Fruit fly (Drosophila melanogaster) whole organism, prepupa: Measurements from ENCODE around the gene DIP-delta.

Source experiments
- Blimp-1 ChIP-seq: fragments of 200-800 bp; sonication (Bioruptor generic); optimal IDR thresholded peaks from 3 replicates; lab custom pipeline; 2017; ENCODE audit warnings: missing biosample characterization, missing genetic modification characterization, mild to moderate bottlenecking, moderate library complexity, missing genetic modification reagents
- CG10631 ChIP-seq: fragments of 200-800 bp; sonication (Bioruptor generic); optimal IDR thresholded peaks from 2 replicates; lab custom pipeline; 2016; ENCODE audit warnings: missing biosample characterization, missing genetic modification characterization
- CG15336 ChIP-seq: fragments of 200-800 bp; sonication (Bioruptor generic); IDR thresholded peaks from 2 replicates; pipeline ENCODE4 v1.3.6; 2022; ENCODE audit warnings: missing biosample characterization, missing genetic modification characterization
- CG1621 ChIP-seq: fragments of 200-800 bp; sonication (Bioruptor generic); optimal IDR thresholded peaks from 3 replicates; lab custom pipeline; 2018; ENCODE audit warnings: missing biosample characterization, mild to moderate bottlenecking, missing genetic modification characterization
- CG16779 ChIP-seq: fragments of 200-800 bp; sonication (Bioruptor generic); optimal IDR thresholded peaks from 3 replicates; lab custom pipeline; 2017; ENCODE audit warnings: missing biosample characterization, mild to moderate bottlenecking, missing genetic modification characterization
- CG3032 ChIP-seq: fragments of 200-800 bp; optimal IDR thresholded peaks from 2 replicates; lab custom pipeline; 2019; ENCODE audit warnings: missing biosample characterization, mild to moderate bottlenecking, missing genetic modification characterization, moderate library complexity
- CG32006 ChIP-seq: fragments of 200-800 bp; sonication (Bioruptor generic); optimal IDR thresholded peaks from 3 replicates; lab custom pipeline; 2017; ENCODE audit warnings: missing biosample characterization, mild to moderate bottlenecking, missing genetic modification characterization
- CG34406 ChIP-seq: fragments of 200-800 bp; sonication (Bioruptor generic); optimal IDR thresholded peaks from 3 replicates; lab custom pipeline; 2016; ENCODE audit warnings: missing biosample characterization, missing genetic modification characterization
- CG3919 ChIP-seq: fragments of 200-800 bp; sonication (Bioruptor generic); optimal IDR thresholded peaks from 3 replicates; lab custom pipeline; 2016; ENCODE audit warnings: missing biosample characterization, missing genetic modification characterization
- CG4318 ChIP-seq: fragments of 200-800 bp; sonication (Bioruptor generic); optimal IDR thresholded peaks from 3 replicates; lab custom pipeline; 2017; ENCODE audit warnings: missing biosample characterization, mild to moderate bottlenecking, missing genetic modification characterization
- CG6276 ChIP-seq: fragments of 200-800 bp; sonication (Bioruptor generic); optimal IDR thresholded peaks from 2 replicates; lab custom pipeline; 2017; ENCODE audit warnings: missing biosample characterization, mild to moderate bottlenecking, missing genetic modification characterization
- CG6808 ChIP-seq: fragments of 200-800 bp; sonication (Bioruptor generic); optimal IDR thresholded peaks from 3 replicates; lab custom pipeline; 2017; ENCODE audit warnings: missing biosample characterization, missing genetic modification characterization, mild to moderate bottlenecking, moderate library complexity, missing genetic modification reagents
- CG6854 ChIP-seq: fragments of 200-800 bp; sonication (Bioruptor generic); optimal IDR thresholded peaks from 2 replicates; lab custom pipeline; 2017; ENCODE audit warnings: missing biosample characterization, mild to moderate bottlenecking, missing genetic modification characterization
- CG7368 ChIP-seq: fragments of 200-800 bp; sonication (Bioruptor generic); optimal IDR thresholded peaks from 3 replicates; lab custom pipeline; 2016; ENCODE audit warnings: missing biosample characterization, missing genetic modification characterization
- CG8119 ChIP-seq: fragments of 200-800 bp; sonication (Bioruptor generic); IDR thresholded peaks from 3 replicates; pipeline ENCODE4 v1.3.6; 2022; ENCODE audit warnings: missing biosample characterization, missing genetic modification characterization
- CG8319 ChIP-seq: fragments of 200-800 bp; sonication (Bioruptor generic); optimal IDR thresholded peaks from 3 replicates; lab custom pipeline; 2016; ENCODE audit warnings: missing biosample characterization, missing genetic modification characterization
- CG9139 ChIP-seq: fragments of 200-800 bp; sonication (Bioruptor generic); optimal IDR thresholded peaks from 3 replicates; lab custom pipeline; 2017; ENCODE audit warnings: missing biosample characterization, mild to moderate bottlenecking, missing genetic modification characterization
- Eip75B ChIP-seq: fragments of 200-800 bp; sonication (Bioruptor generic); optimal IDR thresholded peaks from 3 replicates; lab custom pipeline; 2016; ENCODE audit warnings: missing biosample characterization, missing genetic modification characterization
- Eip93F ChIP-seq: fragments of 200-800 bp; sonication (Bioruptor generic); optimal IDR thresholded peaks from 2 replicates; lab custom pipeline; 2016; ENCODE audit warnings: missing biosample characterization, mild to moderate bottlenecking, missing genetic modification characterization
- Ets21C ChIP-seq: fragments of 200-800 bp; sonication (Bioruptor generic); optimal IDR thresholded peaks from 3 replicates; lab custom pipeline; 2016; ENCODE audit warnings: missing biosample characterization, missing genetic modification characterization
- Ets96B ChIP-seq: fragments of 200-800 bp; optimal IDR thresholded peaks from 2 replicates; lab custom pipeline; 2019; ENCODE audit warnings: missing biosample characterization, mild to moderate bottlenecking, missing genetic modification characterization, moderate library complexity
- Gug ChIP-seq: fragments of 200-800 bp; sonication (Bioruptor generic); IDR thresholded peaks from 2 replicates; pipeline ENCODE4 v1.3.6; 2022; ENCODE audit warnings: missing biosample characterization, missing genetic modification characterization
- Hr39 ChIP-seq: fragments of 200-800 bp; sonication (Bioruptor generic); optimal IDR thresholded peaks from 2 replicates; lab custom pipeline; 2016; ENCODE audit warnings: missing biosample characterization, missing genetic modification characterization
- Hr4 ChIP-seq: fragments of 200-800 bp; sonication (Bioruptor generic); optimal IDR thresholded peaks from 3 replicates; lab custom pipeline; 2016; ENCODE audit warnings: missing biosample characterization, missing genetic modification characterization
- Lpt ChIP-seq: fragments of 200-800 bp; sonication (Bioruptor generic); optimal IDR thresholded peaks from 3 replicates; lab custom pipeline; 2016; ENCODE audit warnings: missing biosample characterization, missing genetic modification characterization
- OdsH ChIP-seq: fragments of 200-800 bp; sonication (Bioruptor generic); optimal IDR thresholded peaks from 3 replicates; lab custom pipeline; 2016; ENCODE audit warnings: missing biosample characterization, missing genetic modification characterization
- Sox102F ChIP-seq: fragments of 200-800 bp; sonication (Bioruptor generic); optimal IDR thresholded peaks from 2 replicates; lab custom pipeline; 2016; ENCODE audit warnings: missing biosample characterization, mild to moderate bottlenecking, missing genetic modification characterization
- Sox15 ChIP-seq: fragments of 200-800 bp; sonication (Bioruptor generic); optimal IDR thresholded peaks from 3 replicates; lab custom pipeline; 2016; ENCODE audit warnings: missing biosample characterization, missing genetic modification characterization
- achi ChIP-seq: fragments of 200-800 bp; sonication (Bioruptor generic); optimal IDR thresholded peaks from 3 replicates; lab custom pipeline; 2016; ENCODE audit warnings: missing biosample characterization, missing genetic modification characterization
- acj6 ChIP-seq: fragments of 200-800 bp; sonication (Bioruptor generic); optimal IDR thresholded peaks from 3 replicates; lab custom pipeline; 2016; ENCODE audit warnings: missing biosample characterization, missing genetic modification characterization
- cyc ChIP-seq: fragments of 200-800 bp; sonication (Bioruptor generic); optimal IDR thresholded peaks from 3 replicates; lab custom pipeline; 2016; ENCODE audit warnings: missing biosample characterization, missing genetic modification characterization
- dac ChIP-seq: fragments of 200-800 bp; sonication (Bioruptor generic); optimal IDR thresholded peaks from 2 replicates; lab custom pipeline; 2017; ENCODE audit warnings: missing biosample characterization, mild to moderate bottlenecking, missing genetic modification characterization
- dsx ChIP-seq: fragments of 200-800 bp; optimal IDR thresholded peaks from 3 replicates; lab custom pipeline; 2019; ENCODE audit warnings: missing biosample characterization, mild to moderate bottlenecking, missing genetic modification characterization, moderate library complexity; ENCODE audit not compliant: poor library complexity, severe bottlenecking
- esn ChIP-seq: fragments of 200-800 bp; sonication (Bioruptor generic); optimal IDR thresholded peaks from 2 replicates; lab custom pipeline; 2016; ENCODE audit warnings: missing biosample characterization, mild to moderate bottlenecking, missing genetic modification characterization, moderate library complexity
- fd59A ChIP-seq: fragments of 200-800 bp; sonication (Bioruptor generic); optimal IDR thresholded peaks from 2 replicates; lab custom pipeline; 2017; ENCODE audit warnings: missing biosample characterization, mild to moderate bottlenecking, missing genetic modification characterization, missing genetic modification reagents
- fd85E ChIP-seq: fragments of 200-800 bp; sonication (Bioruptor generic); optimal IDR thresholded peaks from 3 replicates; lab custom pipeline; 2016; ENCODE audit warnings: missing biosample characterization, missing genetic modification characterization
- fkh ChIP-seq: fragments of 200-800 bp; sonication (Bioruptor generic); optimal IDR thresholded peaks from 3 replicates; lab custom pipeline; 2017; ENCODE audit warnings: missing biosample characterization, mild to moderate bottlenecking, missing genetic modification characterization, moderate library complexity
- lz ChIP-seq: fragments of 200-800 bp; sonication (Bioruptor generic); optimal IDR thresholded peaks from 3 replicates; lab custom pipeline; 2016; ENCODE audit warnings: missing biosample characterization, missing genetic modification characterization
- net ChIP-seq: fragments of 200-800 bp; sonication (Bioruptor generic); optimal IDR thresholded peaks from 3 replicates; lab custom pipeline; 2016; ENCODE audit warnings: missing biosample characterization, missing genetic modification characterization
- pdm3 ChIP-seq: fragments of 200-800 bp; sonication (Bioruptor generic); optimal IDR thresholded peaks from 3 replicates; lab custom pipeline; 2016; ENCODE audit warnings: missing biosample characterization, missing genetic modification characterization
- salr ChIP-seq, 2 experiments: fragments of 200-800 bp; sonication (Bioruptor generic); optimal IDR thresholded peaks; 3 replicates each; lab custom pipeline; 2016 to 2018; ENCODE audit warnings: missing biosample characterization in 2 of 2, missing genetic modification characterization in 2 of 2, mild to moderate bottlenecking in 1 of 2
- spab ChIP-seq: fragments of 200-800 bp; sonication (Bioruptor generic); optimal IDR thresholded peaks from 2 replicates; lab custom pipeline; 2017; ENCODE audit warnings: missing biosample characterization, mild to moderate bottlenecking, missing genetic modification characterization, missing genetic modification reagents
- ss ChIP-seq, 2 experiments: fragments of 200-800 bp; sonication (Bioruptor generic); optimal IDR thresholded peaks; 2 replicates in 1 of 2; 3 replicates in 1 of 2; lab custom pipeline; 2017 to 2018; ENCODE audit warnings: mild to moderate bottlenecking in 2 of 2, missing biosample characterization in 2 of 2, missing genetic modification characterization in 2 of 2, moderate library complexity in 1 of 2
- svp ChIP-seq: fragments of 200-800 bp; sonication (Bioruptor generic); peaks from one replicate; lab custom pipeline; 2016; ENCODE audit warnings: missing biosample characterization, missing genetic modification characterization
- topi ChIP-seq: fragments of 200-800 bp; sonication (Bioruptor generic); optimal IDR thresholded peaks from 3 replicates; lab custom pipeline; 2016; ENCODE audit warnings: missing biosample characterization, missing genetic modification characterization
- vri ChIP-seq: fragments of 200-800 bp; sonication (Bioruptor generic); optimal IDR thresholded peaks from 3 replicates; lab custom pipeline; 2016; ENCODE audit warnings: missing biosample characterization, mild to moderate bottlenecking, missing genetic modification characterization

The DIP-delta gene

DNA sequence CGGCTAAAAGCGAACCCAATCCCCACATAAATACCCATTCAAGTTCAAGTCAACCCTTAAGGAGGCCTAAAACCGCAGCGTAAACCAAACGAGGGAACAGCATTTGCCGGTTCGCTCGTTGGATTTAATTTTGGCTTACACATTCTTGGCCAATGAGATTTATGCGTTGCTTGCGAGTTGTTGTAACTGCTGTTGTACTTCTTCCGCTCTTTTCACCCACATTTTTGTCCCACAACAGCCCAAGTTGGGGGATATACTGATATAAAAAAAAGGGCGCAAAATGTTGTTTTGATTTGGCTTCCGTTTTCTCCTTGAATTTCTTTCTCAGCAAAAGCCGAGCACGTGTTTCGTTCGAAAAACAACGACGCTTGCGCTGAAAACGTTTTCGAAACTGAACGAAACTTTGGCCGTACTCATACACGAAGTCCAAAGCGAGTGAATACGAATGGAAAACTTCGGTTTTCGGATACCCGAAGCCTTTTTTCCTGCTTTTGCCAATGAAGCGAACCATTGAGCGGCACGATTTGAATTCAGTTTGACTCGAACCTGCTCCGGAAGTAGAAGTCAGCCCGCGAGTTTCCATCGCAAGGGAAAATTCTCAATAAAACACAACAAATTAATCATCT is at the start of gene DIP-delta:
Gene DIP-delta, plus strand, starts transcription at position 533 of the 626 bp plus-strand sequence.
- TF ChIP-seq CG8319 (GFP tag; lab: Kevin White, UChicago) (no peak), CG1621 (tag; lab: Kevin White, UChicago) (no peak), Eip93F (GFP tag; lab: Kevin White, UChicago) (no peak), CG6808 (no peak), CG8119 (GFP tag; lab: Robert Waterston, UW) (no peak), CG15336 (no peak), ss (GFP tag; optimal IDR thresholded peaks at IDR 0.05; lab: Kevin White, UChicago) (no peak), Sox102F (GFP tag; lab: Kevin White, UChicago) (no peak), CG3032 (no peak), CG4318 (GFP tag; lab: Kevin White, UChicago) (no peak), spab (GFP tag; lab: Kevin White, UChicago) (no peak), topi (no peak), cyc (GFP tag; lab: Kevin White, UChicago) (no peak), Lpt (GFP tag; lab: Kevin White, UChicago) (no peak), salr (GFP tag; optimal IDR thresholded peaks at IDR 0.05; lab: Kevin White, UChicago) (no peak), fkh (GFP tag; lab: Kevin White, UChicago) (no peak)

DNA sequence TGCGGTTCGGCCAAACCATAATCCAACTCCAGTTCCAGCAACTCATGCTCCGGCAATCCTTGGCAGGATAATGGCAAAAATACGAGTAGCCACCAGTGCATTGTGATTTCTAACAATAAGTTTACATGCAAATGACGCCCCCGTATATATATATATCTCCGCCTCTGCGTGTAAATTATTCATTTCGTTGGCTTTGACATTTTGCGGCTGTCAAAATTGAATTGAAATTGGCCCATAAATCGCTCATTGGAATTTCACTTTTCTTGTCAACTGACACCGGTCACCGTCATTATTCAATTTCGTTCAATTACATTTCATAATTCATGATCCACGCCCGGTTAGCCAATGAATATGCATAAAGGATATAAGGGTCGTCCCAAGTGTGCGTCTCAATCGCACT is 41.2 kb upstream of the DIP-delta start, which contains the start of gene Ir64a:
Gene Ir64a, minus strand, starts transcription at position 101 of the 400 bp plus-strand sequence.
- no peak for TF ChIP-seq Lpt (GFP tag; lab: Kevin White, UChicago)
- TF ChIP-seq CG7368 (GFP tag; lab: Kevin White, UChicago), result no peak
- TF ChIP-seq acj6 (GFP tag; lab: Kevin White, UChicago), result no peak
- no peak for TF ChIP-seq fd85E (GFP tag; lab: Kevin White, UChicago)
- no peak for TF ChIP-seq CG3919 (GFP tag; lab: Kevin White, UChicago)
- no peak for TF ChIP-seq CG6276 (GFP tag; lab: Kevin White, UChicago)
- no peak for TF ChIP-seq CG6854
- no peak for TF ChIP-seq fkh (GFP tag; lab: Kevin White, UChicago)
- no peak for TF ChIP-seq lz
- no peak for TF ChIP-seq CG9139
- TF ChIP-seq, all 60 proteins: peak for 0

DNA sequence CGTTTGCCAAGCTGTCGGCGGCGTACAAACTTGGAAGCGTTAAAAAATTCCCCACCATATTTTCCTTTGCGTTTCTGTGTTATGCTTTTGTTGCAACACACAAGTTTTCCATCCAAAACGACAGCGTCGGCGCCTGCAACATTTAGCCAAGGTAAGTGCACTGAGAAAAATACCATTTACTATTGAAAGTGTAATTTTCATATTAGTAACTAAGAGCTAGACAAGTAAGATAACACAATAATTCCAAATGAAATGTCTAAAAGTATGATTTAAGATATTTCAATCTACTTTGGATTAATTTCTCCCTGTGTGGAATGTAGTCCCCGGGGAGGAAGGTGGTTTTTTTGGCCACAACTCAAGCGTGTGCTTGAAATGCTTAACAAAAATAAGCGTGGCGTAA is 38.1 kb upstream of the DIP-delta start:
- TF ChIP-seq CG3919 (GFP tag; lab: Kevin White, UChicago) (no peak), Blimp-1 (GFP tag; lab: Kevin White, UChicago) (no peak), vri (GFP tag; lab: Kevin White, UChicago) (no peak), CG34406 (no peak), cyc (GFP tag; lab: Kevin White, UChicago) (no peak), Hr39 (GFP tag; lab: Kevin White, UChicago) (no peak), esn (GFP tag; lab: Kevin White, UChicago) (no peak), acj6 (GFP tag; lab: Kevin White, UChicago) (no peak), CG4318 (GFP tag; lab: Kevin White, UChicago) (peak; percentile 14), Hr4 (peak; percentile 66), OdsH (no peak), pdm3 (GFP tag; lab: Kevin White, UChicago) (peak; percentile 7), CG6854 (no peak), net (GFP tag; lab: Kevin White, UChicago) (no peak), Lpt (GFP tag; lab: Kevin White, UChicago) (peak; percentile 28), CG10631 (GFP tag; lab: Kevin White, UChicago) (no peak), Sox15 (no peak), Gug (0 out of 2 replicates have a peak, but pooled peaks have one; percentile 12), svp (GFP tag; lab: Kevin White, UChicago) (peak; percentile 50), fd85E (GFP tag; lab: Kevin White, UChicago) (no peak), fd59A (GFP tag; lab: Kevin White, UChicago) (no peak), Ets96B (tag; lab: Kevin White, UChicago) (no peak), Ets21C (GFP tag; lab: Kevin White, UChicago) (no peak), Eip75B (GFP tag; lab: Kevin White, UChicago) (no peak), CG32006 (peak; percentile 46), dsx (no peak), CG9139 (no peak), fkh (GFP tag; lab: Kevin White, UChicago) (no peak), achi (no peak), CG7368 (GFP tag; lab: Kevin White, UChicago) (no peak), dac (GFP tag; lab: Kevin White, UChicago) (no peak), CG16779 (tag; lab: Kevin White, UChicago) (no peak), CG8319 (GFP tag; lab: Kevin White, UChicago) (no peak)
